Worm (Caenorhabditis elegans) whole organism, young adult: ENCODE results near the gene glb-14.
A peak's percentile ranks its signal among the peaks of the same experiment; 100 is the strongest.

Experiments used
- B0261.1 ChIP-seq: sonication (generic microtip); optimal IDR thresholded peaks from 2 replicates; lab custom pipeline; 2016; ENCODE audit warnings: mild to moderate bottlenecking, missing genetic modification characterization, moderate library complexity, missing compliant biosample characterization
- C06A6.2 ChIP-seq: fragments of 200-800 bp; sonication (Bioruptor generic); conservative IDR thresholded peaks from 2 replicates; pipeline ENCODE4 v1.3.6; 2022; ENCODE audit warnings: missing genetic modification characterization, missing compliant biosample characterization
- C17E4.6 ChIP-seq: fragments of 200-800 bp; sonication (Bioruptor generic); IDR thresholded peaks from 2 replicates; pipeline ENCODE4 v1.3.6; 2022; ENCODE audit warnings: missing genetic modification reagents, missing genetic modification characterization, missing compliant biosample characterization
- D2030.7 ChIP-seq: fragments of 200-800 bp; sonication (Bioruptor generic); IDR thresholded peaks from 2 replicates; pipeline ENCODE4 v1.3.6; 2022; ENCODE audit warnings: missing genetic modification reagents, missing genetic modification characterization, missing compliant biosample characterization
- F23B12.7 ChIP-seq: sonication (generic microtip); optimal IDR thresholded peaks from 2 replicates; lab custom pipeline; 2017; ENCODE audit warnings: missing genetic modification characterization, mild to moderate bottlenecking, missing compliant biosample characterization, antibody characterized with exemption, moderate library complexity; ENCODE audit not compliant: insufficient read depth
- F33H1.4 ChIP-seq: fragments of 200-800 bp; sonication (Bioruptor generic); IDR thresholded peaks from 2 replicates; pipeline ENCODE4 v1.3.6; 2022; ENCODE audit warnings: missing genetic modification reagents, missing genetic modification characterization, missing compliant biosample characterization
- F49E8.2 ChIP-seq: sonication (generic microtip); optimal IDR thresholded peaks from 3 replicates; lab custom pipeline; 2017; ENCODE audit warnings: missing genetic modification characterization, mild to moderate bottlenecking, missing compliant biosample characterization, antibody characterized with exemption, moderate library complexity; ENCODE audit not compliant: insufficient read depth
- F52B5.7 ChIP-seq: sonication (generic microtip); optimal IDR thresholded peaks from 2 replicates; lab custom pipeline; 2016; ENCODE audit warnings: mild to moderate bottlenecking, missing genetic modification characterization, missing compliant biosample characterization
- Y53G8AR.9 ChIP-seq: fragments of 200-800 bp; sonication (Bioruptor generic); conservative IDR thresholded peaks from 2 replicates; pipeline ENCODE4 v1.3.6; 2022; ENCODE audit warnings: missing genetic modification reagents, missing genetic modification characterization, missing compliant biosample characterization
- ZK185.1 ChIP-seq: sonication (generic microtip); optimal IDR thresholded peaks from 2 replicates; lab custom pipeline; 2016; ENCODE audit warnings: mild to moderate bottlenecking, missing genetic modification characterization, missing compliant biosample characterization; ENCODE audit not compliant: poor library complexity, severe bottlenecking
- ama-1 ChIP-seq, 3 experiments: fragments of 150-350 bp in 1 of 3; sonication (generic microtip) in 2 of 3; optimal IDR thresholded peaks; 2 replicates each; lab custom pipeline; 2014 to 2018; ENCODE audit warnings: missing biosample characterization in 2 of 3, missing genetic modification characterization in 2 of 3, missing genetic modification reagents in 2 of 3
- aptf-2 ChIP-seq: fragments of 200-800 bp; sonication (Bioruptor generic); conservative IDR thresholded peaks from 2 replicates; pipeline ENCODE4 v1.3.6; 2022; ENCODE audit warnings: missing genetic modification reagents, missing genetic modification characterization, missing compliant biosample characterization
- attf-3 ChIP-seq: fragments of 200-800 bp; sonication (Bioruptor generic); conservative IDR thresholded peaks from 2 replicates; pipeline ENCODE4 v1.3.6; 2022; ENCODE audit warnings: missing genetic modification reagents, missing genetic modification characterization, missing compliant biosample characterization
- bed-1 ChIP-seq: fragments of 200-800 bp; sonication (Bioruptor generic); IDR thresholded peaks from 2 replicates; pipeline ENCODE4 v1.3.6; 2022; ENCODE audit warnings: missing genetic modification reagents, missing genetic modification characterization, missing compliant biosample characterization
- ccch-3 ChIP-seq: fragments of 200-800 bp; sonication (Bioruptor generic); optimal IDR thresholded peaks from 2 replicates; lab custom pipeline; 2018; ENCODE audit warnings: mild to moderate bottlenecking, missing genetic modification characterization, missing compliant biosample characterization
- cebp-1 ChIP-seq, 2 experiments: fragments of 200-800 bp in 1 of 2; sonication (Bioruptor generic) in 1 of 2; sonication (generic microtip) in 1 of 2; IDR thresholded peaks in 1 of 2; optimal IDR thresholded peaks in 1 of 2; 2 replicates each; pipeline versions ENCODE4 v1.3.6 to Lab custom; 2017 to 2022; ENCODE audit warnings: missing compliant biosample characterization in 2 of 2, missing genetic modification characterization in 2 of 2, mild to moderate bottlenecking in 1 of 2, missing genetic modification reagents in 1 of 2, moderate library complexity in 1 of 2
- ceh-100 ChIP-seq: fragments of 200-800 bp; sonication (Bioruptor generic); IDR thresholded peaks from 2 replicates; pipeline ENCODE4 v1.3.6; 2022; ENCODE audit warnings: missing genetic modification reagents, missing genetic modification characterization, missing compliant biosample characterization
- ceh-79 ChIP-seq: sonication (generic microtip); optimal IDR thresholded peaks from 2 replicates; lab custom pipeline; 2017; ENCODE audit warnings: mild to moderate bottlenecking, missing genetic modification characterization, missing compliant biosample characterization
- ceh-91 ChIP-seq: fragments of 200-800 bp; sonication (Bioruptor generic); IDR thresholded peaks from 2 replicates; pipeline ENCODE4 v1.3.6; 2022; ENCODE audit warnings: missing genetic modification reagents, missing genetic modification characterization, missing compliant biosample characterization
- dox-1 ChIP-seq: fragments of 200-800 bp; sonication (Bioruptor generic); IDR thresholded peaks from 2 replicates; pipeline ENCODE4 v1.3.6; 2022; ENCODE audit warnings: missing genetic modification reagents, missing genetic modification characterization, missing compliant biosample characterization
- efl-1 ChIP-seq: fragments of 150-350 bp; optimal IDR thresholded peaks from 2 replicates; lab custom pipeline; 2014; ENCODE audit warnings: missing biosample characterization, missing genetic modification reagents, missing genetic modification characterization
- egl-44 ChIP-seq: fragments of 200-800 bp; sonication (Bioruptor generic); IDR thresholded peaks from 2 replicates; pipeline ENCODE4 v1.3.6; 2022; ENCODE audit warnings: missing genetic modification reagents, missing genetic modification characterization, missing compliant biosample characterization
- egrh-3 ChIP-seq: fragments of 200-800 bp; sonication (Bioruptor generic); IDR thresholded peaks from 2 replicates; pipeline ENCODE4 v1.3.6; 2022; ENCODE audit warnings: missing genetic modification reagents, missing genetic modification characterization, missing compliant biosample characterization
- ets-4 ChIP-seq: fragments of 200-800 bp; sonication (Bioruptor generic); optimal IDR thresholded peaks from 2 replicates; lab custom pipeline; 2018; ENCODE audit warnings: mild to moderate bottlenecking, missing genetic modification characterization, missing compliant biosample characterization
- gei-17 ChIP-seq: fragments of 200-800 bp; sonication (Bioruptor generic); optimal IDR thresholded peaks from 2 replicates; lab custom pipeline; 2018; ENCODE audit warnings: mild to moderate bottlenecking, missing genetic modification characterization, missing compliant biosample characterization
- him-1 ChIP-seq: sonication (generic microtip); optimal IDR thresholded peaks from 2 replicates; lab custom pipeline; 2016; ENCODE audit warnings: missing genotype, missing genetic modification reagents, missing genetic modification characterization, missing compliant biosample characterization
- lin-40 ChIP-seq: sonication (generic microtip); optimal IDR thresholded peaks from 2 replicates; lab custom pipeline; 2016; ENCODE audit warnings: missing genetic modification characterization, mild to moderate bottlenecking, missing compliant biosample characterization, missing genotype, missing genetic modification reagents
- lin-54 ChIP-seq: fragments of 200-800 bp; sonication (Bioruptor generic); optimal IDR thresholded peaks from 2 replicates; lab custom pipeline; 2018; ENCODE audit warnings: mild to moderate bottlenecking, missing genetic modification characterization, missing compliant biosample characterization
- madf-3 ChIP-seq: fragments of 200-800 bp; sonication (Bioruptor generic); IDR thresholded peaks from 2 replicates; pipeline ENCODE4 v1.3.6; 2022; ENCODE audit warnings: missing genetic modification reagents, missing genetic modification characterization, missing compliant biosample characterization
- madf-8 ChIP-seq: fragments of 200-800 bp; sonication (Bioruptor generic); conservative IDR thresholded peaks from 2 replicates; pipeline ENCODE4 v1.3.6; 2022; ENCODE audit warnings: missing genetic modification reagents, missing genetic modification characterization, missing compliant biosample characterization
- mcd-1 ChIP-seq: fragments of 200-800 bp; sonication (Bioruptor generic); IDR thresholded peaks from 2 replicates; pipeline ENCODE4 v1.3.6; 2022; ENCODE audit warnings: missing genetic modification reagents, missing genetic modification characterization, missing compliant biosample characterization
- mel-28 ChIP-seq: sonication (generic microtip); optimal IDR thresholded peaks from 2 replicates; lab custom pipeline; 2016; ENCODE audit warnings: borderline replicate concordance, mild to moderate bottlenecking, missing genetic modification characterization, missing compliant biosample characterization
- mes-4 ChIP-seq: sonication (generic microtip); optimal IDR thresholded peaks from 2 replicates; lab custom pipeline; 2016; ENCODE audit warnings: missing genotype, missing genetic modification characterization, missing compliant biosample characterization
- mxl-1 ChIP-seq: sonication (generic microtip); optimal IDR thresholded peaks from 2 replicates; lab custom pipeline; 2016; ENCODE audit warnings: missing genetic modification characterization, missing compliant biosample characterization
- nfyb-1 ChIP-seq: fragments of 200-800 bp; sonication (Bioruptor generic); IDR thresholded peaks from 2 replicates; pipeline ENCODE4 v1.3.6; 2022; ENCODE audit warnings: missing genetic modification reagents, missing genetic modification characterization, missing compliant biosample characterization
- nhr-120 ChIP-seq: fragments of 200-800 bp; sonication (Bioruptor generic); IDR thresholded peaks from 2 replicates; pipeline ENCODE4 v1.3.6; 2022; ENCODE audit warnings: missing genetic modification characterization, missing compliant biosample characterization
- pha-4 ChIP-seq: fragments of 150-350 bp; sonication (generic microtip); optimal IDR thresholded peaks from 2 replicates; lab custom pipeline; 2014; ENCODE audit warnings: missing biosample characterization, missing genetic modification reagents, missing genetic modification characterization
- sdz-38 ChIP-seq: sonication (generic microtip); optimal IDR thresholded peaks from 2 replicates; lab custom pipeline; 2016; ENCODE audit warnings: missing genotype, missing genetic modification characterization, missing compliant biosample characterization
- snpc-1.1 ChIP-seq: sonication (generic microtip); optimal IDR thresholded peaks from 2 replicates; lab custom pipeline; 2017; ENCODE audit warnings: missing genetic modification characterization, mild to moderate bottlenecking, missing compliant biosample characterization, antibody characterized with exemption, moderate library complexity, missing genotype, missing genetic modification reagents; ENCODE audit not compliant: insufficient read depth
- snpc-3.4 ChIP-seq: sonication (generic microtip); optimal IDR thresholded peaks from 2 replicates; lab custom pipeline; 2017; ENCODE audit warnings: missing genetic modification characterization, mild to moderate bottlenecking, missing compliant biosample characterization, antibody characterized with exemption, moderate library complexity, missing genotype, missing genetic modification reagents
- snpc-4 ChIP-seq, 5 experiments: fragments of 150-350 bp in 1 of 5; sonication (generic microtip) in 4 of 5; optimal IDR thresholded peaks; 2 replicates each; lab custom pipeline; 2014 to 2018; ENCODE audit warnings: missing genetic modification characterization in 5 of 5, missing biosample characterization in 3 of 5, antibody characterized with exemption in 2 of 5, mild to moderate bottlenecking in 2 of 5, missing compliant biosample characterization in 2 of 5, missing genotype in 2 of 5, moderate library complexity in 2 of 5, missing genetic modification reagents in 1 of 5
- tbp1 ChIP-seq: fragments of 200-800 bp; sonication (Bioruptor generic); optimal IDR thresholded peaks from 2 replicates; lab custom pipeline; 2018; ENCODE audit warnings: mild to moderate bottlenecking, missing genetic modification characterization, missing compliant biosample characterization
- xnd-1 ChIP-seq: sonication (generic microtip); optimal IDR thresholded peaks from 2 replicates; lab custom pipeline; 2016; ENCODE audit warnings: missing genotype, missing genetic modification reagents, missing genetic modification characterization, missing compliant biosample characterization
- ztf-18 ChIP-seq: sonication (generic microtip); optimal IDR thresholded peaks from 2 replicates; lab custom pipeline; 2016; ENCODE audit warnings: missing genotype, mild to moderate bottlenecking, missing genetic modification characterization, missing compliant biosample characterization
- ztf-3 ChIP-seq: fragments of 200-800 bp; sonication (Bioruptor generic); optimal IDR thresholded peaks from 2 replicates; lab custom pipeline; 2018; ENCODE audit warnings: mild to moderate bottlenecking, missing genetic modification characterization, missing compliant biosample characterization

glb-14 gene

ce11 chrV:15511613-15512216 lies 33.1 kb downstream of the glb-14 start, which contains the start of gene rpl-38 (continued):
- no peak for TF ChIP-seq aptf-2 (GFP tag; lab: Robert Waterston, UW)
- peak; percentile 2 for TF ChIP-seq mel-28 (tag; lab: Kevin White, UChicago)
- peak; percentile 58; the same call in 1 of the 2 replicates for TF ChIP-seq madf-3 (GFP tag; lab: Robert Waterston, UW)
- no peak for TF ChIP-seq egrh-3
- peak; percentile 99 for TF ChIP-seq F33H1.4 (GFP tag; lab: Robert Waterston, UW)
- TF ChIP-seq xnd-1 (tag; lab: Kevin White, UChicago): peak; percentile 70
- no peak for TF ChIP-seq cebp-1 (GFP tag; IDR thresholded peaks at IDR 0.05; lab: Robert Waterston, UW)
- peak; percentile 64 for TF ChIP-seq cebp-1 (tag; optimal IDR thresholded peaks at IDR 0.05; lab: Kevin White, UChicago)
- TF ChIP-seq ceh-79 (tag; lab: Kevin White, UChicago): no peak
- TF ChIP-seq pha-4 (tag; lab: Kevin White, UChicago): no peak
- TF ChIP-seq ZK185.1: peak; percentile 50
- TF ChIP-seq dox-1: peak; percentile 66
- TF ChIP-seq ceh-91 (GFP tag; lab: Robert Waterston, UW): peak; percentile 66
- peak; percentile 75 for TF ChIP-seq mcd-1 (GFP tag; lab: Robert Waterston, UW)
- peak; percentile 49 for TF ChIP-seq madf-8 (GFP tag; lab: Robert Waterston, UW)
- TF ChIP-seq gei-17 (GFP tag; lab: Kevin White, UChicago): no peak
- no peak for TF ChIP-seq F52B5.7
- TF ChIP-seq F49E8.2: peak; percentile 75
- no peak for TF ChIP-seq sdz-38 (tag; lab: Kevin White, UChicago)
- peak; percentile 79 for TF ChIP-seq Y53G8AR.9 (GFP tag; lab: Robert Waterston, UW)
- peak; percentile 78 for TF ChIP-seq lin-40 (tag; lab: Kevin White, UChicago)
- TF ChIP-seq C06A6.2 (GFP tag; lab: Robert Waterston, UW): no peak
- 0 out of 2 replicates have a peak, but pooled peaks have one; percentile 45 for TF ChIP-seq C17E4.6 (GFP tag; lab: Robert Waterston, UW)
- TF ChIP-seq ama-1 (optimal IDR thresholded peaks at IDR 0.05; lab: Kevin White, UChicago): no peak
- TF ChIP-seq ama-1 (GFP tag; optimal IDR thresholded peaks at IDR 0.05; lab: Kevin White, UChicago): no peak
- TF ChIP-seq bed-1 (GFP tag; lab: Robert Waterston, UW): no peak
- peak; percentile 38; the same call in 1 of the 2 replicates for TF ChIP-seq ceh-100
- TF ChIP-seq tbp1: peak; percentile 70
- TF ChIP-seq mxl-1 (tag; lab: Kevin White, UChicago): no peak
- TF ChIP-seq egl-44: no peak
- peak; percentile 46 for TF ChIP-seq B0261.1
- TF ChIP-seq snpc-4 (GFP tag; optimal IDR thresholded peaks at IDR 0.05; lab: Kevin White, UChicago): no peak
- TF ChIP-seq snpc-4 (tag; optimal IDR thresholded peaks at IDR 0.05; lab: Kevin White, UChicago): peak; percentile 68 to 79 (median 76)
- TF ChIP-seq F23B12.7 (tag; lab: Kevin White, UChicago): peak; percentile 78
- peak; percentile 90 for TF ChIP-seq snpc-3.4 (tag; lab: Kevin White, UChicago)
- TF ChIP-seq ets-4 (GFP tag; lab: Kevin White, UChicago): no peak
- peak; percentile 31 for TF ChIP-seq ztf-18 (tag; lab: Kevin White, UChicago)
- TF ChIP-seq snpc-1.1 (tag; lab: Kevin White, UChicago): peak; percentile 63
- TF ChIP-seq ccch-3 (GFP tag; lab: Kevin White, UChicago): no peak
- TF ChIP-seq D2030.7: peak; percentile 84
- peak; percentile 76 for TF ChIP-seq lin-54 (GFP tag; lab: Kevin White, UChicago)
- TF ChIP-seq nhr-120 (GFP tag; lab: Robert Waterston, UW): no peak
- no peak for TF ChIP-seq mes-4 (tag; lab: Kevin White, UChicago)
- peak; percentile 76 for TF ChIP-seq him-1 (tag; lab: Kevin White, UChicago)
- peak; percentile 58 for TF ChIP-seq efl-1 (GFP tag; lab: Kevin White, UChicago)
- peak; percentile 67 for TF ChIP-seq attf-3 (GFP tag; lab: Robert Waterston, UW)
- TF ChIP-seq nfyb-1 (GFP tag; lab: Robert Waterston, UW): peak; percentile 85
- TF ChIP-seq ztf-3: no peak
